Worm (Caenorhabditis elegans) whole organism, L4 larva: ENCODE results near the gene H38K22.6.

ENCODE experiments used
- F37D6.2 ChIP-seq: sonication (generic microtip); optimal IDR thresholded peaks from 2 replicates; lab custom pipeline; 2016; ENCODE audit warnings: mild to moderate bottlenecking, missing genetic modification characterization, missing compliant biosample characterization
- T26A8.4 ChIP-seq: fragments of 200-800 bp; sonication (Bioruptor generic); IDR thresholded peaks from 2 replicates; pipeline ENCODE4 v1.3.6; 2022; ENCODE audit warnings: missing genetic modification characterization, missing compliant biosample characterization
- Y5F2A.4 ChIP-seq: fragments of 200-800 bp; sonication (Bioruptor generic); optimal IDR thresholded peaks from 2 replicates; lab custom pipeline; 2018; ENCODE audit warnings: mild to moderate bottlenecking, missing genetic modification characterization, missing compliant biosample characterization
- ama-1 ChIP-seq: fragments of 150-350 bp; optimal IDR thresholded peaks from 2 replicates; lab custom pipeline; 2014; ENCODE audit warnings: inconsistent platforms, mixed read lengths
- ceh-44 ChIP-seq: fragments of 200-800 bp; sonication (Bioruptor generic); IDR thresholded peaks from 2 replicates; pipeline ENCODE4 v1.3.6; 2022; ENCODE audit warnings: missing genetic modification reagents, missing genetic modification characterization, missing compliant biosample characterization
- cey-2 ChIP-seq: sonication (generic microtip); optimal IDR thresholded peaks from 3 replicates; lab custom pipeline; 2017; ENCODE audit warnings: missing genetic modification characterization, mild to moderate bottlenecking, missing compliant biosample characterization, antibody characterized with exemption, borderline replicate concordance; ENCODE audit not compliant: insufficient read depth
- daf-12 ChIP-seq: fragments of 150-350 bp; optimal IDR thresholded peaks from 2 replicates; lab custom pipeline; 2014; ENCODE audit warnings: missing biosample characterization, missing genetic modification reagents, missing genetic modification characterization
- daf-19 ChIP-seq: fragments of 200-800 bp; sonication (Bioruptor generic); conservative IDR thresholded peaks from 2 replicates; pipeline ENCODE4 v1.3.6; 2022; ENCODE audit warnings: missing genetic modification characterization, missing compliant biosample characterization
- daf-8 ChIP-seq: fragments of 200-800 bp; sonication (Bioruptor generic); IDR thresholded peaks from 2 replicates; pipeline ENCODE4 v1.3.6; 2022; ENCODE audit warnings: missing genetic modification characterization, missing compliant biosample characterization
- dmd-8 ChIP-seq: fragments of 200-800 bp; sonication (Bioruptor generic); IDR thresholded peaks from 2 replicates; pipeline ENCODE4 v1.3.6; 2022; ENCODE audit warnings: missing genetic modification characterization, missing compliant biosample characterization
- dpl-1 ChIP-seq: fragments of 150-350 bp; optimal IDR thresholded peaks from 2 replicates; lab custom pipeline; 2014; ENCODE audit warnings: missing biosample characterization, missing genetic modification reagents, missing genetic modification characterization
- duxl-1 ChIP-seq: sonication (generic microtip); optimal IDR thresholded peaks from 2 replicates; lab custom pipeline; 2016; ENCODE audit warnings: mild to moderate bottlenecking, missing genetic modification characterization, moderate library complexity, missing compliant biosample characterization; ENCODE audit not compliant: poor library complexity
- fos-1 ChIP-seq: fragments of 150-350 bp; optimal IDR thresholded peaks from 2 replicates; lab custom pipeline; 2014; ENCODE audit warnings: missing biosample characterization, missing genetic modification characterization
- gei-8 ChIP-seq: fragments of 200-800 bp; sonication (Bioruptor generic); optimal IDR thresholded peaks from 2 replicates; lab custom pipeline; 2018; ENCODE audit warnings: mild to moderate bottlenecking, missing genetic modification characterization, missing compliant biosample characterization
- hif-1 ChIP-seq, 2 experiments: sonication (generic microtip); optimal IDR thresholded peaks; 2 replicates each; lab custom pipeline; 2016 to 2017; ENCODE audit warnings: missing compliant biosample characterization in 2 of 2, missing genetic modification characterization in 2 of 2, missing genetic modification reagents in 2 of 2, missing genotype in 2 of 2, mild to moderate bottlenecking in 1 of 2
- jun-1 ChIP-seq: fragments of 150-350 bp; optimal IDR thresholded peaks from 2 replicates; lab custom pipeline; 2014; ENCODE audit warnings: missing biosample characterization, missing genetic modification reagents, missing genetic modification characterization
- lin-1 ChIP-seq: fragments of 200-800 bp; sonication (Bioruptor generic); IDR thresholded peaks from 2 replicates; pipeline ENCODE4 v1.3.6; 2022; ENCODE audit warnings: missing genetic modification reagents, missing genetic modification characterization, missing compliant biosample characterization
- lin-39 ChIP-seq: fragments of 150-350 bp; optimal IDR thresholded peaks from 2 replicates; lab custom pipeline; 2014; ENCODE audit warnings: missing biosample characterization, missing genetic modification reagents, missing genetic modification characterization
- lsy-2 ChIP-seq, 2 experiments: fragments of 150-350 bp in 1 of 2; sonication (generic microtip) in 1 of 2; optimal IDR thresholded peaks; 2 replicates each; lab custom pipeline; 2014 to 2017; ENCODE audit warnings: missing biosample characterization in 2 of 2, missing genetic modification characterization in 2 of 2
- mdt-29 ChIP-seq: fragments of 200-800 bp; sonication (Bioruptor generic); IDR thresholded peaks from 2 replicates; pipeline ENCODE4 v1.3.6; 2022; ENCODE audit warnings: missing genetic modification reagents, missing genetic modification characterization, missing compliant biosample characterization
- mes-2 ChIP-seq: sonication (generic microtip); optimal IDR thresholded peaks from 2 replicates; lab custom pipeline; 2016; ENCODE audit warnings: missing genotype, mild to moderate bottlenecking, missing genetic modification characterization, missing compliant biosample characterization; ENCODE audit not compliant: poor library complexity, severe bottlenecking
- nhr-102 ChIP-seq: sonication (generic microtip); optimal IDR thresholded peaks from 2 replicates; lab custom pipeline; 2016; ENCODE audit warnings: mild to moderate bottlenecking, missing genetic modification characterization, moderate library complexity, missing compliant biosample characterization
- nhr-25 ChIP-seq: sonication (generic microtip); optimal IDR thresholded peaks from 2 replicates; lab custom pipeline; 2017; ENCODE audit warnings: missing genetic modification characterization, mild to moderate bottlenecking, missing compliant biosample characterization, antibody characterized with exemption, moderate library complexity, borderline replicate concordance; ENCODE audit not compliant: insufficient read depth
- nhr-28 ChIP-seq: fragments of 150-350 bp; optimal IDR thresholded peaks from 2 replicates; lab custom pipeline; 2014; ENCODE audit warnings: missing biosample characterization, missing genetic modification characterization
- snpc-4 ChIP-seq: fragments of 150-350 bp; optimal IDR thresholded peaks from 2 replicates; lab custom pipeline; 2014; ENCODE audit warnings: missing biosample characterization, missing genetic modification characterization
- tra-1 ChIP-seq: fragments of 200-800 bp; sonication (Bioruptor generic); IDR thresholded peaks from 2 replicates; pipeline ENCODE4 v1.3.6; 2022; ENCODE audit warnings: missing genetic modification reagents, missing genetic modification characterization, missing compliant biosample characterization
- unc-62 ChIP-seq, 3 experiments: fragments of 150-350 bp in 1 of 3; sonication (generic microtip); optimal IDR thresholded peaks in 2 of 3; peaks in 1 of 3; 1 replicate in 1 of 3; 2 replicates in 2 of 3; lab custom pipeline; 2014 to 2017; ENCODE audit warnings: missing biosample characterization in 3 of 3, missing genetic modification characterization in 3 of 3, missing genetic modification reagents in 3 of 3, missing genotype in 1 of 3
- vab-7 ChIP-seq: fragments of 200-800 bp; sonication (Bioruptor generic); IDR thresholded peaks from 2 replicates; pipeline ENCODE4 v1.3.6; 2022; ENCODE audit warnings: missing genetic modification reagents, missing genetic modification characterization, missing compliant biosample characterization
- zfp-3 ChIP-seq: fragments of 200-800 bp; sonication (Bioruptor generic); conservative IDR thresholded peaks from 2 replicates; pipeline ENCODE4 v1.3.6; 2022; ENCODE audit warnings: missing genetic modification reagents, missing genetic modification characterization, missing compliant biosample characterization
- ztf-7 ChIP-seq: fragments of 150-350 bp; optimal IDR thresholded peaks from 2 replicates; lab custom pipeline; 2014; ENCODE audit warnings: missing biosample characterization, missing genetic modification characterization

The H38K22.6 gene

DNA sequence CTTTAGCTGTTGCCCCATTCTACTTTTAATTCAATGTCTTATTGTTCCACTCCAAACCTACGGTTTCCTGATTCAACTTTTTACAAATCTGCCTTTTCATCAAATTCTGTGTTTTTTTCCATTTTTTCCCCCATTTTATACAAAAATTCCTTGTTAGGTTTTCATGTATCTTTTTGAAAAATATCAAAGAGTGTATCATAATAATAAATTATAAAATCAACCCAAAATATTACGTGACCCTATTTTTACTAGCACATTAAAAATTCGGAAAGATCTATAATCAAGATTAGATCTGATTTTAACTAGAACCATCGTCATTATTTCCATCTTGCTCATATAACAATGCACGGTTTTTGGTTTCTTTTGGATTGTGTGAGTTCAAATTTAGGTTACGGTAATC, at the start of gene H38K22.6:
Gene H38K22.6 (plus strand): TSS at position 301 of the 400 bp plus-strand sequence.
- TF ChIP-seq ztf-7 (tag; lab: Kevin White, UChicago) (no peak), lin-1 (GFP tag; lab: Robert Waterston, UW) (no peak), lin-39 (tag; lab: Kevin White, UChicago) (no peak), ceh-44 (GFP tag; lab: Robert Waterston, UW) (no peak), nhr-25 (tag; lab: Kevin White, UChicago) (no peak), F37D6.2 (no peak), cey-2 (no peak), Y5F2A.4 (GFP tag; lab: Kevin White, UChicago) (no peak), lsy-2 (tag; optimal IDR thresholded peaks at IDR 0.05; lab: Kevin White, UChicago) (no peak), dmd-8 (no peak), vab-7 (GFP tag; lab: Robert Waterston, UW) (no peak), mdt-29 (GFP tag; lab: Robert Waterston, UW) (no peak)

DNA sequence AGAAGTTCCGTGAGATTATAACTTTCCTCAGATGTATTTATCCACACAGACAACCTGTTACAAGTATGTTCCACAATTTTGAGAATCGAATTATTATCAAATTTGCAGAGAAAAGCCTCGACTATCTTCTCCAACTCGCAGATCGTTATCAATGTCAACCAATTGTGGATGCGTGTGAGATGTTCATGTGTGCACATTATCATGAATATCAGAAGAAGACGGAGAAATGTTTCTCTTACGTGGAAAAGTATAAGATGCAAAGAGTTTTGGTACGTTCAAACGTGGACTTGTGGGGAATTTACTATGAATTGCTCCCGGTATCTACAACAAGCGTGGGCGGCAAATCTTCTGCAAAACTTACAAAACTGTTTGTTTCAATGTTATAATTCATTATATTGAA, 49.2 kb upstream of the H38K22.6 start:
- TF ChIP-seq unc-62 (GFP tag; optimal IDR thresholded peaks at IDR 0.05 in 1 of 2; lab: Kevin White, UChicago) (peak in 1 of 2 experiments; percentile 92), unc-62 (tag; optimal IDR thresholded peaks at IDR 0.05; lab: Kevin White, UChicago) (no peak), snpc-4 (tag; lab: Kevin White, UChicago) (no peak)

DNA sequence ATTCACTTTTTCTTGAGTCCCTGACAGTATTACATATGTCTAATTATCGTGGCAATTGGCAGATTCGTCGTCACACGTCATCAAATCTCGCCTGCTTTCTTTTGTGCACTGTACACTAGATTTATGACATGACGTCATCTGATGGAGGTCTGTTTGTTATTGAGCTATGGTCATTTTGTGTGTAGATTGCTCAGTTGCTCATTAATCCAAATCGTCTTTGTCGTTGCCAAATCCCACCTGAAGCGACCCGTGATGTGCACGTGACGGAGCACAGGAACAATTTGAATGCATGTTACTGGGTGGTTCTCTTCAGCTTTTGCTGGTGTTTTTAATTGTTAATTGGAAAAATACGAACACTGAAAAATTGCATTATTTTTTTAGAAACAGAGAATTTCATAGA, 47.3 kb upstream of the H38K22.6 start:
- TF ChIP-seq zfp-3, result 0 out of 2 replicates have a peak, but pooled peaks have one; percentile 31
- no peak for TF ChIP-seq tra-1 (GFP tag; lab: Robert Waterston, UW)
- TF ChIP-seq vab-7 (GFP tag; lab: Robert Waterston, UW), result no peak
- no peak for TF ChIP-seq duxl-1 (tag; lab: Kevin White, UChicago)
- TF ChIP-seq daf-19 (GFP tag; lab: Robert Waterston, UW), result no peak

DNA sequence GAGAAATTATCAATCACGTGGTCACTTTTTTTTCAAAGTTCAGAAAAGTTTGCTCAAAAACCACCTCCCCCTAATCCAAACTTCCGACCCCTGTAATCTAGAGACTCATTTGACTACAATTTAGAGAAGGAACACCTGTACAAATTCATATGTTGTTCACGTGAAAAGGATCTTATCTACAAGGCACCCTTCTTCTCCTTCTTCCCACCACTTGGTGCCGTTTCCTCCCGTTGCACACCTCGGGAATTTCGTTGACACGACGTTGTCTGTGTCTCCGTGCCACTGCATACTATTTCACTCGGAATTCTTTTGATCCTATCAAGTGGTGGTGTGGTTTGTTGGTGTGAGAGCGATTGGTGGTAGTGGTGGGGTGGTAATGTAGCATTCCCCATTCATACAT, 45.7 kb upstream of the H38K22.6 start:
- TF ChIP-seq duxl-1 (tag; lab: Kevin White, UChicago), result no peak
- no peak for TF ChIP-seq daf-8 (GFP tag; lab: Robert Waterston, UW)
- no peak for TF ChIP-seq nhr-102 (tag; lab: Kevin White, UChicago)
- no peak for TF ChIP-seq daf-19 (GFP tag; lab: Robert Waterston, UW)
- TF ChIP-seq hif-1 (tag; optimal IDR thresholded peaks at IDR 0.05; lab: Kevin White, UChicago), result no peak
- no peak for TF ChIP-seq daf-12 (tag; lab: Kevin White, UChicago)
- TF ChIP-seq unc-62 (GFP tag; optimal IDR thresholded peaks at IDR 0.05 in 1 of 2; lab: Kevin White, UChicago), result peak in 1 of 2 experiments; percentile 93
- TF ChIP-seq unc-62 (tag; optimal IDR thresholded peaks at IDR 0.05; lab: Kevin White, UChicago), result no peak

DNA sequence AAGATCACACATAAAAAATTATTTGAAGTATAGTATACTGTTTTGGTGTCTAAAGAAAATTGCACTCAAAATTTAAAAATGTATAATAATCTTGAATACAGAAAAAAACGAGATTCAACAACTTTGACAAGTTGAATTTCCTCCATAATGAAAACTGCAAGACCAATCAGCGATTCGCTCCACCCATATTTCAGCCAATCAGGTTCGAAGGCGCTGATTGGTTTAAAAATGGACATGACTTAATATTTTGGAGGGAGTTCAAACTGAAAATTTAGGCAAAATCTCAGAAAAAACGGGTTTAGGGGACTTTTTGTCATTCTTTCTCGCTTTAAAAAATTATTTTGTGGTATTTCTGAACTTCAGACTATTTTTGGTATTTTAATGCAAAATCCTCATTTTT, 44.5 kb upstream of the H38K22.6 start:
- peak; percentile 8 for TF ChIP-seq ama-1 (lab: Kevin White, UChicago)
- TF ChIP-seq dpl-1, result peak; percentile 15
- no peak for TF ChIP-seq fos-1 (tag; lab: Kevin White, UChicago)
- no peak for TF ChIP-seq lin-1 (GFP tag; lab: Robert Waterston, UW)
- TF ChIP-seq gei-8, result no peak
- TF ChIP-seq jun-1 (tag; lab: Kevin White, UChicago), result peak; percentile 15
- peak in 1 of 2 experiments; percentile 23 for TF ChIP-seq unc-62 (GFP tag; optimal IDR thresholded peaks at IDR 0.05 in 1 of 2; lab: Kevin White, UChicago)
- TF ChIP-seq unc-62 (tag; optimal IDR thresholded peaks at IDR 0.05; lab: Kevin White, UChicago), result no peak
- TF ChIP-seq mes-2, result no peak
- TF ChIP-seq nhr-28, result no peak
- no peak for TF ChIP-seq T26A8.4 (GFP tag; lab: Robert Waterston, UW)
